Fruit fly (Drosophila melanogaster) whole organism, prepupa: ENCODE measurements around the gene CG42759.
A peak's percentile ranks its signal among the peaks of the same experiment; 100 is the strongest.

Source experiments
- Blimp-1 ChIP-seq: fragments of 200-800 bp; sonication (Bioruptor generic); optimal IDR thresholded peaks from 3 replicates; lab custom pipeline; 2017; ENCODE audit warnings: missing biosample characterization, missing genetic modification characterization, mild to moderate bottlenecking, moderate library complexity, missing genetic modification reagents
- CG10631 ChIP-seq: fragments of 200-800 bp; sonication (Bioruptor generic); optimal IDR thresholded peaks from 2 replicates; lab custom pipeline; 2016; ENCODE audit warnings: missing biosample characterization, missing genetic modification characterization
- CG10669 ChIP-seq: fragments of 200-800 bp; sonication (Bioruptor generic); optimal IDR thresholded peaks from 3 replicates; lab custom pipeline; 2018; ENCODE audit warnings: missing biosample characterization, mild to moderate bottlenecking, missing genetic modification characterization, moderate library complexity
- CG11294 ChIP-seq: fragments of 200-800 bp; sonication (Bioruptor generic); IDR thresholded peaks from 2 replicates; pipeline ENCODE4 v1.3.6; 2022; ENCODE audit warnings: missing biosample characterization, missing genetic modification characterization
- CG11762 ChIP-seq: fragments of 200-800 bp; sonication (Bioruptor generic); optimal IDR thresholded peaks from 3 replicates; lab custom pipeline; 2016; ENCODE audit warnings: missing biosample characterization, missing genetic modification characterization; ENCODE audit not compliant: insufficient read depth
- CG11902 ChIP-seq: fragments of 200-800 bp; sonication (Bioruptor generic); optimal IDR thresholded peaks from 3 replicates; lab custom pipeline; 2016; ENCODE audit warnings: missing biosample characterization, missing genetic modification characterization
- CG1621 ChIP-seq: fragments of 200-800 bp; sonication (Bioruptor generic); optimal IDR thresholded peaks from 3 replicates; lab custom pipeline; 2018; ENCODE audit warnings: missing biosample characterization, mild to moderate bottlenecking, missing genetic modification characterization
- CG3032 ChIP-seq: fragments of 200-800 bp; optimal IDR thresholded peaks from 2 replicates; lab custom pipeline; 2019; ENCODE audit warnings: missing biosample characterization, mild to moderate bottlenecking, missing genetic modification characterization, moderate library complexity
- CG32006 ChIP-seq: fragments of 200-800 bp; sonication (Bioruptor generic); optimal IDR thresholded peaks from 3 replicates; lab custom pipeline; 2017; ENCODE audit warnings: missing biosample characterization, mild to moderate bottlenecking, missing genetic modification characterization
- CG34406 ChIP-seq: fragments of 200-800 bp; sonication (Bioruptor generic); optimal IDR thresholded peaks from 3 replicates; lab custom pipeline; 2016; ENCODE audit warnings: missing biosample characterization, missing genetic modification characterization
- CG4318 ChIP-seq: fragments of 200-800 bp; sonication (Bioruptor generic); optimal IDR thresholded peaks from 3 replicates; lab custom pipeline; 2017; ENCODE audit warnings: missing biosample characterization, mild to moderate bottlenecking, missing genetic modification characterization
- CG6792 ChIP-seq: fragments of 200-800 bp; sonication (Bioruptor generic); optimal IDR thresholded peaks from 3 replicates; lab custom pipeline; 2016; ENCODE audit warnings: missing biosample characterization, missing genetic modification characterization
- CG6808 ChIP-seq: fragments of 200-800 bp; sonication (Bioruptor generic); optimal IDR thresholded peaks from 3 replicates; lab custom pipeline; 2017; ENCODE audit warnings: missing biosample characterization, missing genetic modification characterization, mild to moderate bottlenecking, moderate library complexity, missing genetic modification reagents
- CG8119 ChIP-seq: fragments of 200-800 bp; sonication (Bioruptor generic); IDR thresholded peaks from 3 replicates; pipeline ENCODE4 v1.3.6; 2022; ENCODE audit warnings: missing biosample characterization, missing genetic modification characterization
- CG8632 ChIP-seq: fragments of 200-800 bp; sonication (Bioruptor generic); optimal IDR thresholded peaks from 3 replicates; lab custom pipeline; 2016; ENCODE audit warnings: missing biosample characterization, missing genetic modification characterization
- Eip78C ChIP-seq: fragments of 200-800 bp; sonication (Bioruptor generic); peaks from one replicate; lab custom pipeline; 2016; ENCODE audit warnings: missing biosample characterization, missing genetic modification characterization
- Ets21C ChIP-seq: fragments of 200-800 bp; sonication (Bioruptor generic); optimal IDR thresholded peaks from 3 replicates; lab custom pipeline; 2016; ENCODE audit warnings: missing biosample characterization, missing genetic modification characterization
- Ets96B ChIP-seq: fragments of 200-800 bp; optimal IDR thresholded peaks from 2 replicates; lab custom pipeline; 2019; ENCODE audit warnings: missing biosample characterization, mild to moderate bottlenecking, missing genetic modification characterization, moderate library complexity
- Gug ChIP-seq: fragments of 200-800 bp; sonication (Bioruptor generic); IDR thresholded peaks from 2 replicates; pipeline ENCODE4 v1.3.6; 2022; ENCODE audit warnings: missing biosample characterization, missing genetic modification characterization
- Hr39 ChIP-seq: fragments of 200-800 bp; sonication (Bioruptor generic); optimal IDR thresholded peaks from 2 replicates; lab custom pipeline; 2016; ENCODE audit warnings: missing biosample characterization, missing genetic modification characterization
- Hr4 ChIP-seq: fragments of 200-800 bp; sonication (Bioruptor generic); optimal IDR thresholded peaks from 3 replicates; lab custom pipeline; 2016; ENCODE audit warnings: missing biosample characterization, missing genetic modification characterization
- OdsH ChIP-seq: fragments of 200-800 bp; sonication (Bioruptor generic); optimal IDR thresholded peaks from 3 replicates; lab custom pipeline; 2016; ENCODE audit warnings: missing biosample characterization, missing genetic modification characterization
- Smox ChIP-seq: fragments of 200-800 bp; sonication (Bioruptor generic); optimal IDR thresholded peaks from 3 replicates; lab custom pipeline; 2016; ENCODE audit warnings: missing biosample characterization, missing genetic modification characterization
- Sox102F ChIP-seq: fragments of 200-800 bp; sonication (Bioruptor generic); optimal IDR thresholded peaks from 2 replicates; lab custom pipeline; 2016; ENCODE audit warnings: missing biosample characterization, mild to moderate bottlenecking, missing genetic modification characterization
- achi ChIP-seq: fragments of 200-800 bp; sonication (Bioruptor generic); optimal IDR thresholded peaks from 3 replicates; lab custom pipeline; 2016; ENCODE audit warnings: missing biosample characterization, missing genetic modification characterization
- acj6 ChIP-seq: fragments of 200-800 bp; sonication (Bioruptor generic); optimal IDR thresholded peaks from 3 replicates; lab custom pipeline; 2016; ENCODE audit warnings: missing biosample characterization, missing genetic modification characterization
- cyc ChIP-seq: fragments of 200-800 bp; sonication (Bioruptor generic); optimal IDR thresholded peaks from 3 replicates; lab custom pipeline; 2016; ENCODE audit warnings: missing biosample characterization, missing genetic modification characterization
- dac ChIP-seq: fragments of 200-800 bp; sonication (Bioruptor generic); optimal IDR thresholded peaks from 2 replicates; lab custom pipeline; 2017; ENCODE audit warnings: missing biosample characterization, mild to moderate bottlenecking, missing genetic modification characterization
- dsx ChIP-seq: fragments of 200-800 bp; optimal IDR thresholded peaks from 3 replicates; lab custom pipeline; 2019; ENCODE audit warnings: missing biosample characterization, mild to moderate bottlenecking, missing genetic modification characterization, moderate library complexity; ENCODE audit not compliant: poor library complexity, severe bottlenecking
- eg ChIP-seq: fragments of 200-800 bp; sonication (Bioruptor generic); IDR thresholded peaks from 3 replicates; pipeline ENCODE4 v1.3.6; 2022; ENCODE audit warnings: missing biosample characterization, missing genetic modification characterization
- fd59A ChIP-seq: fragments of 200-800 bp; sonication (Bioruptor generic); optimal IDR thresholded peaks from 2 replicates; lab custom pipeline; 2017; ENCODE audit warnings: missing biosample characterization, mild to moderate bottlenecking, missing genetic modification characterization, missing genetic modification reagents
- lz ChIP-seq: fragments of 200-800 bp; sonication (Bioruptor generic); optimal IDR thresholded peaks from 3 replicates; lab custom pipeline; 2016; ENCODE audit warnings: missing biosample characterization, missing genetic modification characterization
- topi ChIP-seq: fragments of 200-800 bp; sonication (Bioruptor generic); optimal IDR thresholded peaks from 3 replicates; lab custom pipeline; 2016; ENCODE audit warnings: missing biosample characterization, missing genetic modification characterization

CG42759 gene

DNA sequence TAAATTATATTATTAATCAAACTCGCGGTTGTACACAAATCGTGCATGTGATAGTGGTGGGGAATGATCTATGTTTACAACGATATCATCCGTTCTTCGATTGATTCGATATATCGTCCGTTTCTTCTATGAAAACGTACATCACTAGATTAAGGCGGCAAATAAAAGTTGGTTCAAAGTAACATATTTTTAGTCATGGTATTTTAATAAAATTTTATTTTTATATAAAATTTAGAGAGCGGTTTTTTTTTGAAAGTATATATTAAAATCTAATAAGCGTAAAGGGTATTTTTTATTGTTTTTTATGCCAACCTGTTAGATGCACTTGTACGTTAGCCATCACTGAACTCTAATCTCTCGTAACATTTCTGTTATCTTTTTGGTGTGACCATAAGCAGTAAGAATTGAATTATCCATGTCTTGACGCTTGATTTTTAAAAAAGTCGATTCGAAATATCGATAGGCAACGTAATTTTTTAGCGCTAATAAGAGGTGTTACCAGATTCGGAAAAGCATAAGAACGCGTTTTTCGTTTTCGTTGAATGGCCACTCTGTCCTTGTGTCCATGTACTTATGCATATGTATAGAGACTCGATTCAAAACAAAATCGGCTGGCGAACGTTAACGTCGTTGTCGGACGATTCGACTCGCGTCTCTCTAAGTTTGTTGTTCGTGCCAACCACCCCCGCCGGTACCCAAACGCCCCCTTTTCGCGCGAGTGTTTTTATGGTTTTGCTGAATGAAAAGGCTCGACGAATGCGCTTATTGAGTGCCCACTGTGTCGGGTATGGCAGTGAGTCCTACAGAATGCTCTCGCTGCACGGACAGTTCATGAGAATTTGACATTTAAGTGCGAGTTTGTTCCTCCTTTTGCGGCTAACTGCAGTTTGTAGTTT, 1.5 kb downstream of the CG42759 start, which contains the start of the genes TAF1B and Invadolysin (continued):
- peak; percentile 43 for TF ChIP-seq cyc (GFP tag; lab: Kevin White, UChicago)
- peak; percentile 61 for TF ChIP-seq OdsH (GFP tag; lab: Kevin White, UChicago)
- TF ChIP-seq eg (GFP tag; lab: Robert Waterston, UW), result peak; percentile 19; the same call in 1 of the 3 replicates
- no peak for TF ChIP-seq dac (GFP tag; lab: Kevin White, UChicago)
- no peak for TF ChIP-seq CG3032
- peak; percentile 30 for TF ChIP-seq CG8632 (GFP tag; lab: Kevin White, UChicago)
- TF ChIP-seq Hr39 (GFP tag; lab: Kevin White, UChicago), result peak; percentile 41
- no peak for TF ChIP-seq CG1621 (tag; lab: Kevin White, UChicago)
- TF ChIP-seq CG10669 (GFP tag; lab: Kevin White, UChicago), result peak; percentile 5
- peak; percentile 34 for TF ChIP-seq CG34406 (GFP tag; lab: Kevin White, UChicago)
- TF ChIP-seq CG6792 (GFP tag; lab: Kevin White, UChicago), result no peak
- no peak for TF ChIP-seq Ets96B (tag; lab: Kevin White, UChicago)
- peak; percentile 84 for TF ChIP-seq Eip78C (GFP tag; lab: Kevin White, UChicago)
- TF ChIP-seq CG11762 (GFP tag; lab: Kevin White, UChicago), result no peak
- TF ChIP-seq CG10631 (GFP tag; lab: Kevin White, UChicago), result peak; percentile 61
- no peak for TF ChIP-seq Blimp-1 (GFP tag; lab: Kevin White, UChicago)
- TF ChIP-seq topi, result peak; percentile 53
- peak; percentile 30; the same call in 1 of the 2 replicates for TF ChIP-seq Gug (GFP tag; lab: Robert Waterston, UW)
- no peak for TF ChIP-seq CG11902
- TF ChIP-seq Sox102F (GFP tag; lab: Kevin White, UChicago), result peak; percentile 69
- no peak for TF ChIP-seq fd59A (GFP tag; lab: Kevin White, UChicago)
- TF ChIP-seq CG11294, result no peak
- TF ChIP-seq Ets21C, result peak; percentile 40
- peak; percentile 42 for TF ChIP-seq Hr4 (GFP tag; lab: Kevin White, UChicago)
- 0 out of 3 replicates have a peak, but pooled peaks have one; percentile 28 for TF ChIP-seq CG8119 (GFP tag; lab: Robert Waterston, UW)
- TF ChIP-seq achi (GFP tag; lab: Kevin White, UChicago), result peak; percentile 10
- TF ChIP-seq Smox (GFP tag; lab: Kevin White, UChicago), result peak; percentile 61
- TF ChIP-seq CG4318 (GFP tag; lab: Kevin White, UChicago), result no peak
- no peak for TF ChIP-seq CG32006 (GFP tag; lab: Kevin White, UChicago)
- TF ChIP-seq lz (GFP tag; lab: Kevin White, UChicago), result peak; percentile 43

- TF ChIP-seq Eip78C (GFP tag; lab: Kevin White, UChicago) (peak; percentile 29), CG10669 (GFP tag; lab: Kevin White, UChicago) (no peak)
These were observed 4.3 kb downstream of the CG42759 start for dm6 chr3R:10147176-10147575.

DNA sequence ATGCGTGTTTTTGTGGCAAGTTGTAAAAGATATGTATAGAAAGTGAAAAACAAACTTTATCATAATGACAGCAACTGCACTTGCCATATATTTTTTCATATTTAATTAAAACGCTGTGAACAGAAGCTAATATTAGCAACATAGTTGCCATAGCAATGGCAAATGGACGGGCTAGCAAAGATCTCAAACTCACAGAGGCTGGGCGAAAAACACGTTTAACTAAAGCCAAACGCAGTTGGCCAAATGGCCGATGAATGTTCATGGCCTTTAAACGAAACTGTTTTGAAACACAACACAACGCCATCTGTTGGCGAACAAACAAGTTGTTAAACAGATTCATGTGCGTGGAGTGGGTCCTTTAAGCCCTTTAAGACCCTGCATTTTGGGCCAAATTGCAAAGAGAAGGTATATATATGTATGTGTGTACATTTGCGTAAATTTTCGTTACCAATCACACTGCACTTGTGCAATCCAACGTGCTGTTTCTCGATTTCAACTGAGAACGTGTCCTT, 5.6 kb downstream of the CG42759 start:
- no peak for TF ChIP-seq acj6 (GFP tag; lab: Kevin White, UChicago)
- peak; percentile 81 for TF ChIP-seq dsx (GFP tag; lab: Kevin White, UChicago)
- TF ChIP-seq CG6808 (GFP tag; lab: Kevin White, UChicago), result peak; percentile 16
- TF ChIP-seq, all 60 proteins: peak for 2
